Worm (Caenorhabditis elegans) whole organism, young adult: Measurements from ENCODE around the gene nemt-1.

Experiments
- C06A6.2 ChIP-seq: fragments of 200-800 bp; sonication (Bioruptor generic); conservative IDR thresholded peaks from 2 replicates; pipeline ENCODE4 v1.3.6; 2022; ENCODE audit warnings: missing genetic modification characterization, missing compliant biosample characterization
- D2030.7 ChIP-seq: fragments of 200-800 bp; sonication (Bioruptor generic); IDR thresholded peaks from 2 replicates; pipeline ENCODE4 v1.3.6; 2022; ENCODE audit warnings: missing genetic modification reagents, missing genetic modification characterization, missing compliant biosample characterization
- F49E8.2 ChIP-seq: sonication (generic microtip); optimal IDR thresholded peaks from 3 replicates; lab custom pipeline; 2017; ENCODE audit warnings: missing genetic modification characterization, mild to moderate bottlenecking, missing compliant biosample characterization, antibody characterized with exemption, moderate library complexity; ENCODE audit not compliant: insufficient read depth
- F55B11.4 ChIP-seq: sonication (generic microtip); optimal IDR thresholded peaks from 2 replicates; lab custom pipeline; 2016; ENCODE audit warnings: missing compliant biosample characterization, missing genetic modification characterization, borderline replicate concordance; ENCODE audit not compliant: insufficient read depth
- F57C9.4 ChIP-seq: sonication (generic microtip); optimal IDR thresholded peaks from 2 replicates; lab custom pipeline; 2017; ENCODE audit warnings: mild to moderate bottlenecking, missing genetic modification characterization, missing compliant biosample characterization
- K11D2.4 ChIP-seq: fragments of 200-800 bp; sonication (Bioruptor generic); IDR thresholded peaks from 2 replicates; pipeline ENCODE4 v1.3.6; 2022; ENCODE audit warnings: missing genetic modification reagents, missing genetic modification characterization, missing compliant biosample characterization
- T07F8.4 ChIP-seq: sonication (generic microtip); optimal IDR thresholded peaks from 2 replicates; lab custom pipeline; 2016; ENCODE audit warnings: mild to moderate bottlenecking, missing genetic modification characterization, moderate library complexity, missing compliant biosample characterization
- Y53G8AR.9 ChIP-seq: fragments of 200-800 bp; sonication (Bioruptor generic); conservative IDR thresholded peaks from 2 replicates; pipeline ENCODE4 v1.3.6; 2022; ENCODE audit warnings: missing genetic modification reagents, missing genetic modification characterization, missing compliant biosample characterization
- Y56A3A.18 ChIP-seq: fragments of 200-800 bp; sonication (Bioruptor generic); IDR thresholded peaks from 2 replicates; pipeline ENCODE4 v1.3.6; 2022; ENCODE audit warnings: missing genetic modification reagents, missing genetic modification characterization, missing compliant biosample characterization
- Y67H2A.10 ChIP-seq: fragments of 200-800 bp; sonication (Bioruptor generic); conservative IDR thresholded peaks from 2 replicates; pipeline ENCODE4 v1.3.6; 2022; ENCODE audit warnings: missing genetic modification reagents, missing genetic modification characterization, missing compliant biosample characterization
- Y95B8A.8 ChIP-seq: fragments of 200-800 bp; sonication (Bioruptor generic); IDR thresholded peaks from 2 replicates; pipeline ENCODE4 v1.3.6; 2022; ENCODE audit warnings: missing genetic modification reagents, missing genetic modification characterization, missing compliant biosample characterization
- aptf-2 ChIP-seq: fragments of 200-800 bp; sonication (Bioruptor generic); conservative IDR thresholded peaks from 2 replicates; pipeline ENCODE4 v1.3.6; 2022; ENCODE audit warnings: missing genetic modification reagents, missing genetic modification characterization, missing compliant biosample characterization
- attf-3 ChIP-seq: fragments of 200-800 bp; sonication (Bioruptor generic); conservative IDR thresholded peaks from 2 replicates; pipeline ENCODE4 v1.3.6; 2022; ENCODE audit warnings: missing genetic modification reagents, missing genetic modification characterization, missing compliant biosample characterization
- attf-5 ChIP-seq: fragments of 200-800 bp; sonication (Bioruptor generic); optimal IDR thresholded peaks from 2 replicates; lab custom pipeline; 2018; ENCODE audit warnings: mild to moderate bottlenecking, missing genetic modification characterization, missing compliant biosample characterization
- bed-2 ChIP-seq: fragments of 200-800 bp; sonication (Bioruptor generic); IDR thresholded peaks from 2 replicates; pipeline ENCODE4 v1.3.6; 2022; ENCODE audit warnings: missing genetic modification reagents, missing genetic modification characterization, missing compliant biosample characterization
- cebp-1 ChIP-seq, 2 experiments: fragments of 200-800 bp in 1 of 2; sonication (Bioruptor generic) in 1 of 2; sonication (generic microtip) in 1 of 2; IDR thresholded peaks in 1 of 2; optimal IDR thresholded peaks in 1 of 2; 2 replicates each; pipeline versions ENCODE4 v1.3.6 to Lab custom; 2017 to 2022; ENCODE audit warnings: missing compliant biosample characterization in 2 of 2, missing genetic modification characterization in 2 of 2, mild to moderate bottlenecking in 1 of 2, missing genetic modification reagents in 1 of 2, moderate library complexity in 1 of 2
- ceh-27 ChIP-seq: fragments of 200-800 bp; sonication (Bioruptor generic); optimal IDR thresholded peaks from 2 replicates; lab custom pipeline; 2018; ENCODE audit warnings: mild to moderate bottlenecking, missing genetic modification characterization, moderate library complexity, missing compliant biosample characterization
- chd-7 ChIP-seq: sonication (generic microtip); optimal IDR thresholded peaks from 2 replicates; lab custom pipeline; 2016; ENCODE audit warnings: mild to moderate bottlenecking, missing genetic modification characterization, moderate library complexity, missing compliant biosample characterization
- dox-1 ChIP-seq: fragments of 200-800 bp; sonication (Bioruptor generic); IDR thresholded peaks from 2 replicates; pipeline ENCODE4 v1.3.6; 2022; ENCODE audit warnings: missing genetic modification reagents, missing genetic modification characterization, missing compliant biosample characterization
- egl-44 ChIP-seq: fragments of 200-800 bp; sonication (Bioruptor generic); IDR thresholded peaks from 2 replicates; pipeline ENCODE4 v1.3.6; 2022; ENCODE audit warnings: missing genetic modification reagents, missing genetic modification characterization, missing compliant biosample characterization
- ekl-4 ChIP-seq: fragments of 200-800 bp; sonication (Bioruptor generic); IDR thresholded peaks from 2 replicates; pipeline ENCODE4 v1.3.6; 2022; ENCODE audit warnings: missing genetic modification reagents, missing genetic modification characterization, missing compliant biosample characterization
- ets-4 ChIP-seq: fragments of 200-800 bp; sonication (Bioruptor generic); optimal IDR thresholded peaks from 2 replicates; lab custom pipeline; 2018; ENCODE audit warnings: mild to moderate bottlenecking, missing genetic modification characterization, missing compliant biosample characterization
- him-1 ChIP-seq: sonication (generic microtip); optimal IDR thresholded peaks from 2 replicates; lab custom pipeline; 2016; ENCODE audit warnings: missing genotype, missing genetic modification reagents, missing genetic modification characterization, missing compliant biosample characterization
- hlh-26 ChIP-seq: fragments of 200-800 bp; sonication (Bioruptor generic); conservative IDR thresholded peaks from 2 replicates; pipeline ENCODE4 v1.3.6; 2022; ENCODE audit warnings: missing genetic modification reagents, missing genetic modification characterization, missing compliant biosample characterization
- hmg-1.2 ChIP-seq: fragments of 200-800 bp; sonication (Bioruptor generic); IDR thresholded peaks from 2 replicates; pipeline ENCODE4 v1.3.6; 2022; ENCODE audit warnings: missing genetic modification reagents, missing genetic modification characterization, missing compliant biosample characterization
- hmg-20 ChIP-seq: fragments of 200-800 bp; sonication (Bioruptor generic); IDR thresholded peaks from 2 replicates; pipeline ENCODE4 v1.3.6; 2022; ENCODE audit warnings: missing genetic modification reagents, missing genetic modification characterization, missing compliant biosample characterization
- let-607 ChIP-seq, 2 experiments: fragments of 200-800 bp in 1 of 2; sonication (Bioruptor generic) in 1 of 2; sonication (generic microtip) in 1 of 2; optimal IDR thresholded peaks; 2 replicates each; lab custom pipeline; 2016 to 2018; ENCODE audit warnings: mild to moderate bottlenecking in 2 of 2, missing compliant biosample characterization in 2 of 2, missing genetic modification characterization in 2 of 2, moderate library complexity in 2 of 2, missing genotype in 1 of 2
- lin-40 ChIP-seq: sonication (generic microtip); optimal IDR thresholded peaks from 2 replicates; lab custom pipeline; 2016; ENCODE audit warnings: missing genetic modification characterization, mild to moderate bottlenecking, missing compliant biosample characterization, missing genotype, missing genetic modification reagents
- lin-54 ChIP-seq: fragments of 200-800 bp; sonication (Bioruptor generic); optimal IDR thresholded peaks from 2 replicates; lab custom pipeline; 2018; ENCODE audit warnings: mild to moderate bottlenecking, missing genetic modification characterization, missing compliant biosample characterization
- lsl-1 ChIP-seq: fragments of 200-800 bp; sonication (Bioruptor generic); optimal IDR thresholded peaks from 2 replicates; lab custom pipeline; 2018; ENCODE audit warnings: mild to moderate bottlenecking, missing genetic modification characterization, moderate library complexity, missing compliant biosample characterization
- lsy-27 ChIP-seq: sonication (generic microtip); optimal IDR thresholded peaks from 2 replicates; lab custom pipeline; 2017; ENCODE audit warnings: missing genetic modification characterization, mild to moderate bottlenecking, missing compliant biosample characterization, antibody characterized with exemption, missing genotype, borderline replicate concordance; ENCODE audit not compliant: insufficient read depth
- madf-10 ChIP-seq: sonication (generic microtip); optimal IDR thresholded peaks from 2 replicates; lab custom pipeline; 2016; ENCODE audit warnings: mild to moderate bottlenecking, missing genetic modification characterization, missing compliant biosample characterization
- madf-3 ChIP-seq: fragments of 200-800 bp; sonication (Bioruptor generic); IDR thresholded peaks from 2 replicates; pipeline ENCODE4 v1.3.6; 2022; ENCODE audit warnings: missing genetic modification reagents, missing genetic modification characterization, missing compliant biosample characterization
- madf-8 ChIP-seq: fragments of 200-800 bp; sonication (Bioruptor generic); conservative IDR thresholded peaks from 2 replicates; pipeline ENCODE4 v1.3.6; 2022; ENCODE audit warnings: missing genetic modification reagents, missing genetic modification characterization, missing compliant biosample characterization
- mcd-1 ChIP-seq: fragments of 200-800 bp; sonication (Bioruptor generic); IDR thresholded peaks from 2 replicates; pipeline ENCODE4 v1.3.6; 2022; ENCODE audit warnings: missing genetic modification reagents, missing genetic modification characterization, missing compliant biosample characterization
- nfyb-1 ChIP-seq: fragments of 200-800 bp; sonication (Bioruptor generic); IDR thresholded peaks from 2 replicates; pipeline ENCODE4 v1.3.6; 2022; ENCODE audit warnings: missing genetic modification reagents, missing genetic modification characterization, missing compliant biosample characterization
- nhr-80 ChIP-seq: sonication (generic microtip); optimal IDR thresholded peaks from 2 replicates; lab custom pipeline; 2016; ENCODE audit warnings: missing genetic modification characterization, missing compliant biosample characterization
- snpc-1.3 ChIP-seq: sonication (generic microtip); optimal IDR thresholded peaks from 2 replicates; lab custom pipeline; 2017; ENCODE audit warnings: missing genetic modification characterization, mild to moderate bottlenecking, missing compliant biosample characterization, antibody characterized with exemption, moderate library complexity, missing genotype, missing genetic modification reagents; ENCODE audit not compliant: insufficient read depth
- zim-3 ChIP-seq: sonication (generic microtip); optimal IDR thresholded peaks from 2 replicates; lab custom pipeline; 2017; ENCODE audit warnings: mild to moderate bottlenecking, missing genetic modification characterization, moderate library complexity, missing compliant biosample characterization
- ztf-18 ChIP-seq: sonication (generic microtip); optimal IDR thresholded peaks from 2 replicates; lab custom pipeline; 2016; ENCODE audit warnings: missing genotype, mild to moderate bottlenecking, missing genetic modification characterization, missing compliant biosample characterization

nemt-1 gene

DNA sequence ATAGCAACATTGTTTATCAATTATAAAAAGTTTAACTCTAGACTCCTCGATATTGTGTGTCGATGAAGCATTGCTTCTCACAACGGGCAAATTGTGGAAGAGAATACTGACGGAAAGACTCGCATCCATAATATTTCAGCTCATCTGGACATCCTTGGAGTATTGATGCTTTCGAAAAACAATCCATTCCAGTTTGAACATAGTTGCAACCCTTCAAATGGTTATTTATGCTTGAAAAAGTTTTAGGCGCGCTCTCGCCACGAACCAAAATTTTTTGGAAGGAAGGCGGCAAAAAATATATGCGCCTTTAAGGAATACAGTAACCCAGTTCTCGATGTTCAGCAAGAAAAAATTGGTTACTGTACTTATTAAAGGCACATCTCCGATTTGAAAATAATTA is 3.2 kb upstream of the nemt-1 start (continued):
- TF ChIP-seq ceh-27 (GFP tag; lab: Kevin White, UChicago) (no peak), lsy-27 (tag; lab: Kevin White, UChicago) (no peak), F57C9.4 (tag; lab: Kevin White, UChicago) (no peak), F55B11.4 (tag; lab: Kevin White, UChicago) (no peak), bed-2 (GFP tag; lab: Robert Waterston, UW) (no peak), ekl-4 (GFP tag; lab: Robert Waterston, UW) (peak; percentile 72), attf-3 (GFP tag; lab: Robert Waterston, UW) (no peak), hmg-1.2 (GFP tag; lab: Robert Waterston, UW) (peak; percentile 29; the same call in 1 of the 2 replicates), nfyb-1 (GFP tag; lab: Robert Waterston, UW) (0 out of 2 replicates have a peak, but pooled peaks have one; percentile 41), let-607 (tag; optimal IDR thresholded peaks at IDR 0.05; lab: Kevin White, UChicago) (peak in 1 of 2 experiments; percentile 21), lin-54 (GFP tag; lab: Kevin White, UChicago) (peak; percentile 20), hlh-26 (GFP tag; lab: Robert Waterston, UW) (no peak), Y95B8A.8 (GFP tag; lab: Robert Waterston, UW) (no peak), chd-7 (tag; lab: Kevin White, UChicago) (peak; percentile 13), lsl-1 (GFP tag; lab: Kevin White, UChicago) (peak; percentile 38)

DNA sequence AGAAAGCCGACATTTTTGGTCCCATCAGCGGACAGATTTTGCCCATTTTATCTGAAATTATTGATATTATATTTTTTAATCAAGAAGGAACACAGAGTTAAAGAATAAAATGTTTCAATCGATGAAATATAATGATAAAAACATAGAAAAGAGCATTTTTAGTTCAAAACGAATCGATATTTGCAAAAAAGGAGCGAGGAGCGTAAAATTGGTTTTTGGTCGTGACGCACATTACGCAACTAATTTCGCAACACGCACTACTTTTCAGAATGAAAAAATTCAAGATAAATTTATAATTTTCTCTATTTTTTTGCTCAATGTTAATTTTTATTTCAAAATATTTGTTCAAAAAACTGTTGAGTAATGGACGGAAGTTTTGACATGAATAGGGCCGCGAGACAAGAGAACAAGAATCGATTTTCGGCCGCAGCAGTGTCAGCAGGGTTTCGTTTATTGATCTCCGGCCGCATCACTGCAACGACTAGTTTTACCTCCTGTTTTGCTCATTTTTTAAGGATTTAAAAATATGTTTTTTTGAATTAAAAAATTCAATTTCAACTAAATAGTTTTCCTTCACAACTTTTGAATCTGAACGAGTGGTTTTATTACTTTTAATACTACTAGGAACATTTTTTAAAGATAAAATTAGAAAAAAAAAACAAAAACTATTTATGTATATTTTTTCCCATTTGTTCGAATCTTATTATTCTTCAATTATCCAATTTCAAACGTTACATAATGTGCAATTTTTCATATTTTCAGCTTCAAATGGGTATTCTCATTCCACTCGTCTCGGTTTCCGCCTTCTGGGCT is 2.0 kb upstream of the nemt-1 start, which contains the start of the genes F49C12.12 and vha-17:
TSS of gene F49C12.12 (minus strand) at position 51 of the 813 bp plus-strand sequence.
TSS of gene vha-17 (plus strand) at position 763 of the 813 bp plus-strand sequence.
- TF ChIP-seq Y67H2A.10 (GFP tag; lab: Robert Waterston, UW) = no peak
- TF ChIP-seq madf-10 (tag; lab: Kevin White, UChicago) = peak; percentile 8
- peak; percentile 82 for TF ChIP-seq attf-5 (GFP tag; lab: Kevin White, UChicago)
- TF ChIP-seq nhr-80 (tag; lab: Kevin White, UChicago) = peak; percentile 82
- peak; percentile 25 for TF ChIP-seq lin-54 (GFP tag; lab: Kevin White, UChicago)
- TF ChIP-seq ekl-4 (GFP tag; lab: Robert Waterston, UW) = 0 out of 2 replicates have a peak, but pooled peaks have one; percentile 28
- peak; percentile 33 for TF ChIP-seq him-1 (tag; lab: Kevin White, UChicago)
- peak; percentile 82 for TF ChIP-seq cebp-1 (GFP tag; IDR thresholded peaks at IDR 0.05; lab: Robert Waterston, UW)
- peak; percentile 98 for TF ChIP-seq cebp-1 (tag; optimal IDR thresholded peaks at IDR 0.05; lab: Kevin White, UChicago)
- TF ChIP-seq madf-3 (GFP tag; lab: Robert Waterston, UW) = no peak
- TF ChIP-seq lsl-1 (GFP tag; lab: Kevin White, UChicago) = peak; percentile 0
- TF ChIP-seq dox-1 (GFP tag; lab: Robert Waterston, UW) = peak; percentile 49; the same call in 1 of the 2 replicates
- peak; percentile 13 for TF ChIP-seq ztf-18 (tag; lab: Kevin White, UChicago)
- TF ChIP-seq mcd-1 (GFP tag; lab: Robert Waterston, UW) = 0 out of 2 replicates have a peak, but pooled peaks have one; percentile 32
- TF ChIP-seq D2030.7 (GFP tag; lab: Robert Waterston, UW) = no peak

DNA sequence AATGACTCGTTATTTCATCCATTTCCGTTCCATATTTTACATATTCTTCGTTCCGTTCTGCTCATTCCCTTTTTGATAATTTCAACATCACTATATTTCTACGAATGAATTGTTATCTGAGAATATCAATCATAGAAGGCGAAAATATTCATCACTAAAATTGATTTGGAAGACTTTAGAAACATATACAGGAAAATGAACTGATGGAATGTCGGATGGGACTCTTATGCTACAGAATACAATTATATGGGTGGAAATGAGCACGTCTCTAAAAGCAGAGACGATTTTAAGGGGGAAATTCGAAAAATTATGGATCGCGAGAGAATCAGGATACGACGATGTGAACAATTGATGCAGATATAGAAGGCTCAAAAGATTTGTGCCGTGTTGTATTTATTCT is 784 bp upstream of the nemt-1 start:
- TF ChIP-seq Y53G8AR.9 (GFP tag; lab: Robert Waterston, UW) (0 out of 2 replicates have a peak, but pooled peaks have one; percentile 45), zim-3 (tag; lab: Kevin White, UChicago) (no peak), K11D2.4 (GFP tag; lab: Robert Waterston, UW) (no peak), attf-5 (GFP tag; lab: Kevin White, UChicago) (no peak), T07F8.4 (tag; lab: Kevin White, UChicago) (no peak), madf-8 (GFP tag; lab: Robert Waterston, UW) (no peak), F49E8.2 (tag; lab: Kevin White, UChicago) (no peak), ets-4 (GFP tag; lab: Kevin White, UChicago) (no peak), Y56A3A.18 (no peak), lin-40 (tag; lab: Kevin White, UChicago) (no peak), C06A6.2 (GFP tag; lab: Robert Waterston, UW) (no peak), egl-44 (GFP tag; lab: Robert Waterston, UW) (no peak), D2030.7 (GFP tag; lab: Robert Waterston, UW) (no peak), snpc-1.3 (no peak), aptf-2 (GFP tag; lab: Robert Waterston, UW) (no peak), ceh-27 (GFP tag; lab: Kevin White, UChicago) (no peak), mcd-1 (GFP tag; lab: Robert Waterston, UW) (no peak), hmg-20 (GFP tag; lab: Robert Waterston, UW) (no peak)
